Worm (Caenorhabditis elegans): ENCODE results near the gene srh-222.
"Not testable (repeated sequence)": the region's sequence is repeated elsewhere in the genome, so short reads cannot be mapped to it uniquely, and the experiment has no call there.

srh-222 gene

ce11 chrIV:3979525-3979924, at the start of gene srh-222:
TSS of gene srh-222 (plus strand) at chrIV:3979825.
- TF ChIP-seq klf-2 (GFP tag; conservative IDR thresholded peaks at IDR 0.05): no peak
- no peak for TF ChIP-seq ztf-29 (GFP tag; IDR thresholded peaks at IDR 0.05)
- TF ChIP-seq flt-1 (GFP tag; IDR thresholded peaks at IDR 0.05): no peak

- not testable (repeated sequence) for TF ChIP-seq T22C8.4 (GFP tag; IDR thresholded peaks at IDR 0.05); cog-1 (tag; optimal IDR thresholded peaks at IDR 0.05); ref-1 (GFP tag; conservative IDR thresholded peaks at IDR 0.05)
Measured at ce11 chrIV:3932408-3932807, 47.2 kb upstream of the srh-222 start, which contains the start of gene clec-70. TSS of gene clec-70 (plus strand) at chrIV:3932708.

- no peak for TF ChIP-seq ztf-23 (GFP tag; IDR thresholded peaks at IDR 0.05)
- no peak for TF ChIP-seq flt-1 (GFP tag; IDR thresholded peaks at IDR 0.05)
- TF ChIP-seq klf-2 (GFP tag; conservative IDR thresholded peaks at IDR 0.05): no peak
- no peak for TF ChIP-seq tab-1 (GFP tag; IDR thresholded peaks at IDR 0.05)
- TF ChIP-seq ref-1 (GFP tag; conservative IDR thresholded peaks at IDR 0.05): no peak
- TF ChIP-seq T22C8.4 (GFP tag; IDR thresholded peaks at IDR 0.05): no peak
- TF ChIP-seq med-1 (GFP tag; optimal IDR thresholded peaks at IDR 0.05; ENCODE audit: insufficient read depth): no peak
- TF ChIP-seq cog-1 (tag; optimal IDR thresholded peaks at IDR 0.05): no peak
- no peak for TF ChIP-seq ztf-29 (GFP tag; IDR thresholded peaks at IDR 0.05)
Measured at ce11 chrIV:3937097-3937496, 42.5 kb upstream of the srh-222 start, which contains the start of gene clec-71. TSS of gene clec-71 (plus strand) at chrIV:3937458.

ce11 chrIV:3941658-3942328, 37.8 kb upstream of the srh-222 start, which contains the start of gene clec-174:
TSS of gene clec-174 (minus strand) at chrIV:3941708.
- TF ChIP-seq med-1 (GFP tag; optimal IDR thresholded peaks at IDR 0.05; ENCODE audit: insufficient read depth): no peak
- TF ChIP-seq flt-1 (GFP tag; IDR thresholded peaks at IDR 0.05): no peak
- TF ChIP-seq ztf-23 (GFP tag; IDR thresholded peaks at IDR 0.05): no peak
- TF ChIP-seq ref-1 (GFP tag; conservative IDR thresholded peaks at IDR 0.05): no peak
- TF ChIP-seq cog-1 (tag; optimal IDR thresholded peaks at IDR 0.05): no peak
- TF ChIP-seq T22C8.4 (GFP tag; IDR thresholded peaks at IDR 0.05): no peak
- no peak for TF ChIP-seq klf-2 (GFP tag; conservative IDR thresholded peaks at IDR 0.05)
- no peak for TF ChIP-seq tab-1 (GFP tag; IDR thresholded peaks at IDR 0.05)
- TF ChIP-seq ztf-29 (GFP tag; IDR thresholded peaks at IDR 0.05): no peak

- TF ChIP-seq klf-2 (GFP tag; conservative IDR thresholded peaks at IDR 0.05) (no peak), ref-1 (GFP tag; conservative IDR thresholded peaks at IDR 0.05) (no peak), T22C8.4 (GFP tag; IDR thresholded peaks at IDR 0.05) (no peak), cog-1 (tag; optimal IDR thresholded peaks at IDR 0.05) (no peak), tab-1 (GFP tag; IDR thresholded peaks at IDR 0.05) (no peak), ztf-29 (GFP tag; IDR thresholded peaks at IDR 0.05) (no peak), flt-1 (GFP tag; IDR thresholded peaks at IDR 0.05) (no peak)
Measured at ce11 chrIV:3943003-3943402, 36.6 kb upstream of the srh-222 start, which contains the start of gene Y46C8AL.11. TSS of gene Y46C8AL.11 (plus strand) at chrIV:3943303.

- TF ChIP-seq ref-1 (GFP tag; conservative IDR thresholded peaks at IDR 0.05) (no peak), ztf-23 (GFP tag; IDR thresholded peaks at IDR 0.05) (no peak), klf-2 (GFP tag; conservative IDR thresholded peaks at IDR 0.05) (no peak)
Measured at ce11 chrIV:3944459-3944858, 35.2 kb upstream of the srh-222 start, which contains the start of gene clec-72. TSS of gene clec-72 (plus strand) at chrIV:3944816.

- TF ChIP-seq cog-1 (tag; optimal IDR thresholded peaks at IDR 0.05): no peak
Measured at ce11 chrIV:3956095-3956494, 23.5 kb upstream of the srh-222 start, which contains the start of gene clec-73. TSS of gene clec-73 (minus strand) at chrIV:3956195.

ce11 chrIV:3956705-3957104, 22.9 kb upstream of the srh-222 start, which contains the start of gene clec-74:
TSS of gene clec-74 (plus strand) at chrIV:3957005.
- no peak for TF ChIP-seq ztf-29 (GFP tag; IDR thresholded peaks at IDR 0.05)

ce11 chrIV:3960396-3960795, 19.2 kb upstream of the srh-222 start, which contains the start of gene clec-75:
TSS of gene clec-75 (plus strand) at chrIV:3960734.
- TF ChIP-seq ztf-23 (GFP tag; IDR thresholded peaks at IDR 0.05): no peak
- no peak for TF ChIP-seq ztf-29 (GFP tag; IDR thresholded peaks at IDR 0.05)
- TF ChIP-seq flt-1 (GFP tag; IDR thresholded peaks at IDR 0.05): no peak
- no peak for TF ChIP-seq tab-1 (GFP tag; IDR thresholded peaks at IDR 0.05)
- TF ChIP-seq klf-2 (GFP tag; conservative IDR thresholded peaks at IDR 0.05): no peak
- no peak for TF ChIP-seq ref-1 (GFP tag; conservative IDR thresholded peaks at IDR 0.05)
- no peak for TF ChIP-seq med-1 (GFP tag; optimal IDR thresholded peaks at IDR 0.05; ENCODE audit: insufficient read depth)
- no peak for TF ChIP-seq T22C8.4 (GFP tag; IDR thresholded peaks at IDR 0.05)
- TF ChIP-seq cog-1 (tag; optimal IDR thresholded peaks at IDR 0.05): no peak

- no peak for TF ChIP-seq ztf-29 (GFP tag; IDR thresholded peaks at IDR 0.05)
- no peak for TF ChIP-seq klf-2 (GFP tag; conservative IDR thresholded peaks at IDR 0.05)
- TF ChIP-seq T22C8.4 (GFP tag; IDR thresholded peaks at IDR 0.05): no peak
- TF ChIP-seq tab-1 (GFP tag; IDR thresholded peaks at IDR 0.05): no peak
- TF ChIP-seq ztf-23 (GFP tag; IDR thresholded peaks at IDR 0.05): no peak
- TF ChIP-seq med-1 (GFP tag; optimal IDR thresholded peaks at IDR 0.05; ENCODE audit: insufficient read depth): no peak
- no peak for TF ChIP-seq flt-1 (GFP tag; IDR thresholded peaks at IDR 0.05)
- TF ChIP-seq cog-1 (tag; optimal IDR thresholded peaks at IDR 0.05): no peak
- no peak for TF ChIP-seq ref-1 (GFP tag; conservative IDR thresholded peaks at IDR 0.05)
Measured at ce11 chrIV:3962584-3962983, 17.0 kb upstream of the srh-222 start, which contains the start of gene Y46C8AM.1. TSS of gene Y46C8AM.1 (plus strand) at chrIV:3962884.

- TF ChIP-seq flt-1 (GFP tag; IDR thresholded peaks at IDR 0.05) (no peak), ref-1 (GFP tag; conservative IDR thresholded peaks at IDR 0.05) (no peak), klf-2 (GFP tag; conservative IDR thresholded peaks at IDR 0.05) (no peak)
Measured at ce11 chrIV:3963498-3963897, 16.1 kb upstream of the srh-222 start.
